Worm (Caenorhabditis elegans): ENCODE data around the gene gpa-12.

DNA sequence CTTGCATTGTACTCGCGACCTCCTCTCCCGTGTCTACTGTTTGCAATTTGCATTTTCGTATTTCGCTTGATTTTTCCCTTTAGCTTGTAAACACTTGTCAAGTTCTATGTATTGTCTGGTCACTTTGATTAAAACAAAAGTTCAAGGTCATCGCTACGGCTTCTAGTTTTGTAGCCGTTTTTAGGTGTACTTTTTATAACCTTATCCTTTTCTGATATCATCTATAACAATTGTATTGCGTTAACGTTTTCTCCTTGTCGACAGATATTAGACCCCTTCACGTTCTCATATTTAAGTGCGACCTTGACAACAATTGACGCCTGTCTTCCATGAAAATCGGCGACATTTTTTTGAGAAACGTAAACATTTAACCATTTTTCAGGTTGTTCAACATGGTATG, 3.3 kb downstream of the gpa-12 start:
- TF ChIP-seq ceh-58 (GFP tag; IDR thresholded peaks at IDR 0.05), result no peak
- TF ChIP-seq dox-1 (GFP tag; IDR thresholded peaks at IDR 0.05), result no peak
- TF ChIP-seq ceh-40 (GFP tag; IDR thresholded peaks at IDR 0.05), result no peak
- TF ChIP-seq rec-8 (tag; optimal IDR thresholded peaks at IDR 0.05), result no peak
- TF ChIP-seq T26A5.8 (tag; optimal IDR thresholded peaks at IDR 0.05), result no peak

All from whole organism, young adult.